Worm (Caenorhabditis elegans) whole organism, mixed stage, embryonic: Measurements from ENCODE around the gene sru-29.

Experiments
- M03D4.4 ChIP-seq: sonication (generic microtip); optimal IDR thresholded peaks from 2 replicates; lab custom pipeline; 2017; ENCODE audit warnings: mild to moderate bottlenecking, missing genetic modification characterization, missing compliant biosample characterization
- blmp-1 ChIP-seq: fragments of 150-350 bp; optimal IDR thresholded peaks from 2 replicates; lab custom pipeline; 2014; ENCODE audit warnings: missing biosample characterization, missing genetic modification characterization
- ceh-83 ChIP-seq: fragments of 200-800 bp; sonication (Bioruptor generic); optimal IDR thresholded peaks from 2 replicates; lab custom pipeline; 2018; ENCODE audit warnings: mild to moderate bottlenecking, missing genetic modification characterization, missing compliant biosample characterization
- ces-1 ChIP-seq: fragments of 150-350 bp; optimal IDR thresholded peaks from 2 replicates; lab custom pipeline; 2014; ENCODE audit warnings: missing biosample characterization, missing genetic modification reagents, missing genetic modification characterization
- elt-1 ChIP-seq: sonication (generic microtip); optimal IDR thresholded peaks from 2 replicates; lab custom pipeline; 2017; ENCODE audit warnings: missing genetic modification characterization, mild to moderate bottlenecking, missing compliant biosample characterization, antibody characterized with exemption, moderate library complexity, borderline replicate concordance; ENCODE audit not compliant: insufficient read depth
- lin-13 ChIP-seq: fragments of 150-350 bp; optimal IDR thresholded peaks from 2 replicates; lab custom pipeline; 2014; ENCODE audit warnings: missing biosample characterization, missing genetic modification characterization
- nhr-12 ChIP-seq: fragments of 150-350 bp; optimal IDR thresholded peaks from 2 replicates; lab custom pipeline; 2014; ENCODE audit warnings: missing biosample characterization, missing genetic modification characterization
- nhr-28 ChIP-seq: fragments of 150-350 bp; optimal IDR thresholded peaks from 2 replicates; lab custom pipeline; 2014; ENCODE audit warnings: missing biosample characterization, missing genetic modification characterization
- pha-4 ChIP-seq: fragments of 150-350 bp; optimal IDR thresholded peaks from 2 replicates; lab custom pipeline; 2018; ENCODE audit warnings: missing biosample characterization, missing genetic modification reagents, missing genetic modification characterization
- unc-39 ChIP-seq: fragments of 150-350 bp; optimal IDR thresholded peaks from 2 replicates; lab custom pipeline; 2014; ENCODE audit warnings: missing biosample characterization, missing genetic modification characterization
- unc-62 ChIP-seq: fragments of 150-350 bp; optimal IDR thresholded peaks from 2 replicates; lab custom pipeline; 2014; ENCODE audit warnings: missing biosample characterization, missing genetic modification reagents, missing genetic modification characterization
- ztf-11 ChIP-seq: fragments of 150-350 bp; optimal IDR thresholded peaks from 2 replicates; lab custom pipeline; 2014; ENCODE audit warnings: missing biosample characterization, missing genetic modification characterization

ce11 chrV:9813527-9813926 lies 2.3 kb downstream of the sru-29 start, which contains the start of gene sru-30:
- TF ChIP-seq nhr-28 (tag; lab: Kevin White, UChicago): no peak
- TF ChIP-seq unc-62: no peak
- no peak for TF ChIP-seq lin-13 (tag; lab: Kevin White, UChicago)
- no peak for TF ChIP-seq blmp-1 (tag; lab: Kevin White, UChicago)
- no peak for TF ChIP-seq pha-4
- no peak for TF ChIP-seq ces-1 (GFP tag; lab: Kevin White, UChicago)
- TF ChIP-seq unc-39: no peak
- no peak for TF ChIP-seq ceh-83 (GFP tag; lab: Kevin White, UChicago)
- TF ChIP-seq ztf-11 (tag; lab: Kevin White, UChicago): no peak
- no peak for TF ChIP-seq elt-1 (tag; lab: Kevin White, UChicago)
- no peak for TF ChIP-seq nhr-12 (tag; lab: Kevin White, UChicago)
- no peak for TF ChIP-seq M03D4.4 (tag; lab: Kevin White, UChicago)
